Fruit fly (Drosophila melanogaster): ENCODE results near the gene CG2991.

Gene CG2991

dm6 chr2L:2897024-2897549 lies 40.1 kb downstream of the CG2991 start (continued):
- TF ChIP-seq Hsf (GFP tag; optimal IDR thresholded peaks at IDR 0.05) (peak; percentile 90), Hr78 (GFP tag; optimal IDR thresholded peaks at IDR 0.05) (peak in 1 of 2 experiments; percentile 47), pho (GFP tag; optimal IDR thresholded peaks at IDR 0.05) (peak; percentile 56), gsb-n (tag; optimal IDR thresholded peaks at IDR 0.05) (peak; percentile 62), slbo (GFP tag; IDR thresholded peaks at IDR 0.05) (peak; percentile 82), btn (GFP tag; optimal IDR thresholded peaks at IDR 0.05) (peak; percentile 81), zfh2 (GFP tag; optimal IDR thresholded peaks at IDR 0.05) (peak; percentile 34), CG17568 (GFP tag; optimal IDR thresholded peaks at IDR 0.05) (peak; percentile 57), Lim3 (GFP tag; IDR thresholded peaks at IDR 0.05) (peak; percentile 59; the same call in 1 of the 2 replicates), Adf1 (GFP tag; IDR thresholded peaks at IDR 0.05) (0 out of 2 replicates have a peak, but pooled peaks have one; percentile 20), peb (GFP tag; IDR thresholded peaks at IDR 0.05) (peak; percentile 72), CG11504 (tag; optimal IDR thresholded peaks at IDR 0.05) (peak; percentile 83), CG4707 (GFP tag; optimal IDR thresholded peaks at IDR 0.05) (no peak), HHEX (GFP tag; optimal IDR thresholded peaks at IDR 0.05) (peak; percentile 61), CG8478 (optimal IDR thresholded peaks at IDR 0.05) (peak; percentile 29), H15 (GFP tag; IDR thresholded peaks at IDR 0.05) (peak; percentile 85), ash1 (GFP tag; optimal IDR thresholded peaks at IDR 0.05) (no peak), CG33557 (GFP tag; optimal IDR thresholded peaks at IDR 0.05) (peak; percentile 39), CG7745 (tag; optimal IDR thresholded peaks at IDR 0.05) (peak; percentile 64), Drgx (GFP tag; IDR thresholded peaks at IDR 0.05) (peak; percentile 88), CG4404 (GFP tag; IDR thresholded peaks at IDR 0.05) (peak; percentile 60), CG30403 (GFP tag; optimal IDR thresholded peaks at IDR 0.05) (peak; percentile 90), Blimp-1 (GFP tag; optimal IDR thresholded peaks at IDR 0.05) (peak; percentile 70), tap (tag; optimal IDR thresholded peaks at IDR 0.05) (no peak), CG32767 (GFP tag; IDR thresholded peaks at IDR 0.05) (peak; percentile 82), tx (GFP tag; optimal IDR thresholded peaks at IDR 0.05) (peak; percentile 73), dm (GFP tag; optimal IDR thresholded peaks at IDR 0.05) (peak; percentile 72), CG4854 (GFP tag; optimal IDR thresholded peaks at IDR 0.05) (peak; percentile 39), Gsc (GFP tag; IDR thresholded peaks at IDR 0.05) (no peak), CG10959 (GFP tag; IDR thresholded peaks at IDR 0.05) (peak; percentile 72), CG9797 (GFP tag; optimal IDR thresholded peaks at IDR 0.05) (no peak), CG1529 (GFP tag; optimal IDR thresholded peaks at IDR 0.05) (peak; percentile 69), Dip3 (GFP tag; optimal IDR thresholded peaks at IDR 0.05) (peak; percentile 42), lov (optimal IDR thresholded peaks at IDR 0.05) (no peak), lov (GFP tag; IDR thresholded peaks at IDR 0.05) (no peak; the same call in 2 of the 3 replicates), CG11456 (GFP tag; IDR thresholded peaks at IDR 0.05) (peak; percentile 80), bsh (GFP tag; optimal IDR thresholded peaks at IDR 0.05) (peak; percentile 6 to 89), sug (tag; optimal IDR thresholded peaks at IDR 0.05) (no peak), CG6689 (GFP tag; IDR thresholded peaks at IDR 0.05) (peak; percentile 86), insv (GFP tag; optimal IDR thresholded peaks at IDR 0.05) (no peak), Awh (GFP tag; IDR thresholded peaks at IDR 0.05) (peak; percentile 78), Ets65A (GFP tag) (peak; percentile 97), CG3995 (GFP tag; optimal IDR thresholded peaks at IDR 0.05) (no peak), fd3F (GFP tag; optimal IDR thresholded peaks at IDR 0.05) (peak; percentile 41), kah (GFP tag; optimal IDR thresholded peaks at IDR 0.05) (peak; percentile 18), CG7357 (GFP tag; IDR thresholded peaks at IDR 0.05) (peak; percentile 67), CG8388 (GFP tag; optimal IDR thresholded peaks at IDR 0.05) (peak; percentile 83), Eip74EF (GFP tag; optimal IDR thresholded peaks at IDR 0.05) (peak in 1 of 2 experiments; percentile 62), z (GFP tag; IDR thresholded peaks at IDR 0.05) (no peak), Dbx (GFP tag; IDR thresholded peaks at IDR 0.05) (peak; percentile 73), CG18011 (GFP tag; optimal IDR thresholded peaks at IDR 0.05) (peak; percentile 64)

All from whole organism, embryonic.